Worm (Caenorhabditis elegans) whole organism, L3 larva: Measurements from ENCODE around the gene tag-280.

Experiments used
- R02D3.7 ChIP-seq: fragments of 150-350 bp; optimal IDR thresholded peaks from 2 replicates; lab custom pipeline; 2014; ENCODE audit warnings: missing biosample characterization, missing genetic modification characterization
- ama-1 ChIP-seq: fragments of 150-350 bp; optimal IDR thresholded peaks from 2 replicates; lab custom pipeline; 2018
- ceh-9 ChIP-seq: sonication (generic microtip); optimal IDR thresholded peaks from 2 replicates; lab custom pipeline; 2018; ENCODE audit warnings: missing biosample characterization, missing genetic modification characterization
- daf-12 ChIP-seq: fragments of 150-350 bp; optimal IDR thresholded peaks from 2 replicates; lab custom pipeline; 2014; ENCODE audit warnings: missing biosample characterization, missing genetic modification reagents, missing genetic modification characterization
- elt-1 ChIP-seq: fragments of 150-350 bp; optimal IDR thresholded peaks from 2 replicates; lab custom pipeline; 2014; ENCODE audit warnings: missing biosample characterization, missing genetic modification characterization
- lin-39 ChIP-seq: fragments of 150-350 bp; optimal IDR thresholded peaks from 2 replicates; lab custom pipeline; 2018; ENCODE audit warnings: missing biosample characterization, missing genetic modification reagents, missing genetic modification characterization
- nhr-11 ChIP-seq: fragments of 150-350 bp; optimal IDR thresholded peaks from 2 replicates; lab custom pipeline; 2014; ENCODE audit warnings: missing biosample characterization, missing genetic modification characterization
- nhr-25 ChIP-seq: sonication (generic microtip); optimal IDR thresholded peaks from 2 replicates; lab custom pipeline; 2017; ENCODE audit warnings: missing biosample characterization, missing genetic modification characterization
- pqm-1 ChIP-seq: fragments of 150-350 bp; optimal IDR thresholded peaks from 2 replicates; lab custom pipeline; 2017; ENCODE audit warnings: missing biosample characterization, missing genetic modification characterization, inconsistent platforms
- tbx-2 ChIP-seq: sonication (generic microtip); optimal IDR thresholded peaks from 2 replicates; lab custom pipeline; 2016; ENCODE audit warnings: mild to moderate bottlenecking, missing genetic modification characterization, missing compliant biosample characterization
- unc-62 ChIP-seq: fragments of 150-350 bp; sonication (generic microtip); optimal IDR thresholded peaks from 4 replicates; lab custom pipeline; 2014; ENCODE audit warnings: missing biosample characterization, missing genetic modification reagents, missing genetic modification characterization

ce11 chrII:12462244-12462643 is 1.8 kb downstream of the tag-280 start, which contains the start of gene F15A4.2:
- TF ChIP-seq daf-12 (no peak), R02D3.7 (no peak), pqm-1 (tag; lab: Kevin White, UChicago) (no peak), unc-62 (GFP tag; lab: Kevin White, UChicago) (no peak), ama-1 (lab: Kevin White, UChicago) (no peak), elt-1 (tag; lab: Kevin White, UChicago) (no peak), nhr-25 (tag; lab: Kevin White, UChicago) (no peak), nhr-11 (tag; lab: Kevin White, UChicago) (no peak), tbx-2 (tag; lab: Kevin White, UChicago) (no peak), ceh-9 (tag; lab: Kevin White, UChicago) (no peak), lin-39 (tag; lab: Kevin White, UChicago) (no peak)
